Worm (Caenorhabditis elegans) whole organism, early embryonic: ENCODE data around the gene T12D8.9.

Experiments used
- flt-1 ChIP-seq: fragments of 200-800 bp; sonication (Bioruptor generic); IDR thresholded peaks from 2 replicates; pipeline ENCODE4 v1.3.6; 2022; ENCODE audit warnings: missing genetic modification characterization, missing compliant biosample characterization
- sea-1 ChIP-seq: fragments of 200-800 bp; sonication (Bioruptor generic); conservative IDR thresholded peaks from 2 replicates; pipeline ENCODE4 v1.3.6; 2022; ENCODE audit warnings: missing genetic modification characterization, missing compliant biosample characterization

DNA sequence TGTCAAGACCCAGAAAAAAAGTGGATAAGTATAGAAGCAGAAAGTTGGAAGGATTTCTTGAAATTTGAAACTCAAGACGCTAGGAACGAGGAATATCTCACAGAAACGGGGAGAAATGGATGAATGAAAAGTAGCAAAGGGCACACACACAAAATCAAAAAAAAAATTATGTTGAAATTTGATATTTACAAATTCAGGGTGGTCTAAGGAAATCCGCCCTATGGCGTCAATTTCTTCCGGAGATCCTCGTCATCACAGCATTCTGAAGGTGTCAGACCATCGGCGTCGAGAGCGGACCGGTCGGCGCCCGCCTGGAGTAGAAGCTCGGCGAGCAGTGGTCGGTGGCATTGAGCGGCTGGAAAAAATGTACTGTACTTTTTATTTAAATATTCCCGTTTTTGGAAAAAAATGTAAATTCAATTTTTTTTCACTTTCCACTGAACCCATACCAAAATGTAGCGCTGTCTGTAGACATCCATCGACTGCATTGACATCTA lies 23.1 kb downstream of the T12D8.9 start:
- TF ChIP-seq sea-1 (GFP tag; lab: Robert Waterston, UW): no peak
- TF ChIP-seq flt-1 (GFP tag; lab: Robert Waterston, UW): no peak
